Fruit fly (Drosophila melanogaster): ENCODE data around the gene CG7512.

Gene CG7512

dm6 chr3L:11526644-11527184 lies 13.2 kb downstream of the CG7512 start:
- TF ChIP-seq CG31627 (GFP tag; optimal IDR thresholded peaks at IDR 0.05) (no peak), Sox102F (GFP tag; optimal IDR thresholded peaks at IDR 0.05) (no peak), net (GFP tag; optimal IDR thresholded peaks at IDR 0.05) (no peak), acj6 (GFP tag; optimal IDR thresholded peaks at IDR 0.05) (no peak), fd59A (GFP tag; optimal IDR thresholded peaks at IDR 0.05) (no peak), svp (GFP tag) (peak; percentile 72), eg (GFP tag; IDR thresholded peaks at IDR 0.05) (no peak), spab (GFP tag; optimal IDR thresholded peaks at IDR 0.05) (no peak), CG8632 (GFP tag; optimal IDR thresholded peaks at IDR 0.05) (no peak), vri (GFP tag; optimal IDR thresholded peaks at IDR 0.05) (peak; percentile 7), Sox14 (GFP tag; optimal IDR thresholded peaks at IDR 0.05) (peak; percentile 11), pdm3 (GFP tag; optimal IDR thresholded peaks at IDR 0.05) (no peak), CG9139 (GFP tag; optimal IDR thresholded peaks at IDR 0.05) (no peak), CG3032 (tag; optimal IDR thresholded peaks at IDR 0.05) (no peak), CG1621 (tag; optimal IDR thresholded peaks at IDR 0.05) (no peak)

- TF ChIP-seq Gug (GFP tag; IDR thresholded peaks at IDR 0.05) (no peak), vri (GFP tag; optimal IDR thresholded peaks at IDR 0.05) (peak; percentile 60), Sox102F (GFP tag; optimal IDR thresholded peaks at IDR 0.05) (no peak), eg (GFP tag; IDR thresholded peaks at IDR 0.05) (no peak), Eip78C (GFP tag) (peak; percentile 33), Ets21C (GFP tag; optimal IDR thresholded peaks at IDR 0.05) (no peak), Met (GFP tag; optimal IDR thresholded peaks at IDR 0.05) (no peak), fkh (GFP tag; optimal IDR thresholded peaks at IDR 0.05) (peak; percentile 90), CG15336 (GFP tag; IDR thresholded peaks at IDR 0.05) (0 out of 2 replicates have a peak, but pooled peaks have one; percentile 17), CG1621 (tag; optimal IDR thresholded peaks at IDR 0.05) (no peak)
Observed at dm6 chr3L:11528397-11528923, 15.0 kb downstream of the CG7512 start.

dm6 chr3L:11529707-11530106 lies 16.2 kb downstream of the CG7512 start:
- TF ChIP-seq dac (GFP tag; optimal IDR thresholded peaks at IDR 0.05) (no peak), CG31627 (GFP tag; optimal IDR thresholded peaks at IDR 0.05) (no peak), Lpt (GFP tag; optimal IDR thresholded peaks at IDR 0.05) (no peak), CG6854 (GFP tag; optimal IDR thresholded peaks at IDR 0.05) (no peak), CG1621 (tag; optimal IDR thresholded peaks at IDR 0.05) (no peak), CG10631 (GFP tag; optimal IDR thresholded peaks at IDR 0.05) (no peak), CG8319 (GFP tag; optimal IDR thresholded peaks at IDR 0.05) (no peak), acj6 (GFP tag; optimal IDR thresholded peaks at IDR 0.05) (no peak), Blimp-1 (GFP tag; optimal IDR thresholded peaks at IDR 0.05) (no peak), CG11902 (GFP tag; optimal IDR thresholded peaks at IDR 0.05) (no peak), fkh (GFP tag; optimal IDR thresholded peaks at IDR 0.05) (no peak), vri (GFP tag; optimal IDR thresholded peaks at IDR 0.05) (no peak), Smox (GFP tag; optimal IDR thresholded peaks at IDR 0.05) (no peak), CG34406 (GFP tag; optimal IDR thresholded peaks at IDR 0.05) (no peak)

- TF ChIP-seq CG34406 (GFP tag; optimal IDR thresholded peaks at IDR 0.05): no peak
- no peak for TF ChIP-seq salr (GFP tag; optimal IDR thresholded peaks at IDR 0.05)
- TF ChIP-seq CG6163 (GFP tag; IDR thresholded peaks at IDR 0.05): no peak
- peak; percentile 61 for TF ChIP-seq fkh (GFP tag; optimal IDR thresholded peaks at IDR 0.05)
Observed at dm6 chr3L:11530370-11530769, 16.9 kb downstream of the CG7512 start.

- peak; percentile 20 for TF ChIP-seq Eip93F (GFP tag; optimal IDR thresholded peaks at IDR 0.05)
- TF ChIP-seq Eip78C (GFP tag): peak; percentile 57
- peak; percentile 19 for TF ChIP-seq fkh (GFP tag; optimal IDR thresholded peaks at IDR 0.05)
- TF ChIP-seq Sox14 (GFP tag; optimal IDR thresholded peaks at IDR 0.05): peak; percentile 17
- TF ChIP-seq Sox102F (GFP tag; optimal IDR thresholded peaks at IDR 0.05): no peak
Observed at dm6 chr3L:11531300-11531699, 17.8 kb downstream of the CG7512 start.

Data from whole organism, prepupa.